Worm (Caenorhabditis elegans): ENCODE data around the gene dhs-25.
A peak's percentile ranks its signal among the peaks of the same experiment; 100 is the strongest.

Gene dhs-25

DNA sequence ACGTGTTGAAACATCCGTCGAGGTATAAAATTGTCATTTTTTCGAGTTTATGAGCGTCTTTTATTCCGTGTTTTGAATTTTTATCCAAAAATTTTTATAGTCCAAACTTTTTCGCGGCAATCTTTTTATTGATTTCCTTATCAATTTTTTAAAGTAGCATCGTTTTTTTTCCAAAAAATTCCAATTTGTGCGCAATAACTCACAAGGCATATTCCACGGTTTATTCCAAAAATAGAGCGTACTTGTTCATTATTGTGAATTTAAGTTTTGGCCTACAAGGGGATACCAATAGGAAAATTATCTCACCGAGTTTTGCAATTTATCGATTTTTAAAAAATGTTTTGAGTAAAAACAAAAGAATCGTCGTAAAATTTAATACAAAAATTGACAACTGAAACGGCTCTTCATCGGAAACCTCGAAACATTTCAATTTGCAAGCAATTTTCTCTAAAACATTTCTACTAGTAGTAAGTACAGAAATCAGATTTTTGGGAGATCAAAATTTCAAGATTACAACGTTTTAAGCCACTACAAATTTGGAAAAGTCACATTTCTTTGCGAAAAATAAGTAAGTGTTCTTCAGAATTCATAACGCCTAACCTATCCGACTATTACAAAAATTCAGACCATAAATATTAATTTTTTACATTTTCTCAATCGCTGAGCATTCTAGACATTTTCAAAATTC is 42.6 kb upstream of the dhs-25 start:
- TF ChIP-seq ces-1 (GFP tag; optimal IDR thresholded peaks at IDR 0.05), result peak; percentile 6
- TF ChIP-seq M03D4.4 (tag; optimal IDR thresholded peaks at IDR 0.05), result no peak

DNA sequence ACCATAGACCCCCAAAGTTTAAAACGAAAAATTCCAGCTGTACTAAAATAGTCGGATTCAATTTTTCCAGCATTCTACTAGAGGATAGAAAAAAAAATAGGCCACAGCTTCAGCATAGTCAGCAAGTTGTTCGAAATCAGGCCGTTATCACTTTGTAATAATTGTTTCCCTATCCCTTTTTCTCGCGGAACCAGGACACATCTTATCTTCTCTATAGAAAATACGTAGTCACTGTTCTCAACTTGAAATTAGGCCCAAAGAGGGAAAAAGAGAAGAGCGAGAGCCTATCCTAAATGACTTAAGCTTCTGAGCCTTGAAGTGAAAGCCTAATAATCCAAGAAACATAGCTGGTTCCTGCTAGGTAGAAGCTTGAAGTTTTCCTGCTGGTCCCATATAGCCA is 40.6 kb upstream of the dhs-25 start:
- TF ChIP-seq sptf-1 (tag; optimal IDR thresholded peaks at IDR 0.05), result peak; percentile 57
- TF ChIP-seq ceh-43 (GFP tag; optimal IDR thresholded peaks at IDR 0.05), result no peak

DNA sequence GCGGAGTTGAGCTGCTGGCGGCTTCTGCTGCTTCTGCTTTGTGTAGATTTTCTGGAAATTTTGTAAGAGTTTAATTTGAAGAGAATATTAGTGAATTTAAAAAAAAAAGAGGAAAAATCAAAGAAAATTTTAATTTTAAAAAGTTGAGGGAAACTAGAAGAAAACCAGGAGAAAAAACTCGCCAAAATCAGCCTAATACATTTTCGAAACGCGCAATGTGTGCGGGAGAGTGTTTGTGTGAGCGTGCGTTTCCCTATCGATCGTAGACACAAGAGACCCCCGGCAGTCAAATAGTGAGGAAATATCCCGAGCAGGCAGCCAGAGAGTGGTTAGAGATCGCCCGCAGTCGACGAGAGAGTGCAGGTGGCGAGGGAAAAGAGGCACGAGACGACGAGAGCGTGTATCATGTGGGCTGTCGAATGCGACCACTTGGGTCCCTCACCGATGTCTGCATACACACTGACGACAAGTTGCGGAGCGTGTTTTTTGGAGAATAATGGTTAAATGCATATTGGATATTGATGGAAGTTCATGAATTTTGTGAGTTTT is 39.7 kb upstream of the dhs-25 start, which contains the start of gene zfp-3:
Gene zfp-3, minus strand, starts transcription at position 51 of the 549 bp plus-strand sequence.
- peak; percentile 66 for TF ChIP-seq sptf-1 (tag; optimal IDR thresholded peaks at IDR 0.05)
- TF ChIP-seq mep-1 (tag; optimal IDR thresholded peaks at IDR 0.05), result peak; percentile 83
- peak; percentile 63 for TF ChIP-seq hlh-1 (tag; optimal IDR thresholded peaks at IDR 0.05)
- TF ChIP-seq ham-2 (GFP tag; optimal IDR thresholded peaks at IDR 0.05), result no peak
- TF ChIP-seq ceh-39 (tag; optimal IDR thresholded peaks at IDR 0.05), result peak; percentile 98
- TF ChIP-seq nhr-237 (tag; optimal IDR thresholded peaks at IDR 0.05), result peak; percentile 90
- no peak for TF ChIP-seq snpc-4 (tag; optimal IDR thresholded peaks at IDR 0.05)
- peak; percentile 72 for TF ChIP-seq unc-62 (GFP tag; optimal IDR thresholded peaks at IDR 0.05)
- TF ChIP-seq M03D4.4 (tag; optimal IDR thresholded peaks at IDR 0.05), result peak; percentile 37
- no peak for TF ChIP-seq elt-1 (tag; optimal IDR thresholded peaks at IDR 0.05; ENCODE audit: borderline replicate concordance, insufficient read depth)
- no peak for TF ChIP-seq blmp-1 (tag; optimal IDR thresholded peaks at IDR 0.05)
- TF ChIP-seq drap-1 (GFP tag; optimal IDR thresholded peaks at IDR 0.05), result peak; percentile 45
- TF ChIP-seq mls-2 (tag; optimal IDR thresholded peaks at IDR 0.05), result peak; percentile 69
- TF ChIP-seq lsy-2 (tag; optimal IDR thresholded peaks at IDR 0.05), result peak; percentile 44
- TF ChIP-seq ces-1 (GFP tag; optimal IDR thresholded peaks at IDR 0.05), result peak; percentile 83
- peak; percentile 93 for TF ChIP-seq pha-4 (tag; optimal IDR thresholded peaks at IDR 0.05)
- TF ChIP-seq sem-2 (GFP tag; optimal IDR thresholded peaks at IDR 0.05), result no peak
- TF ChIP-seq ztf-11 (tag; optimal IDR thresholded peaks at IDR 0.05), result peak; percentile 55
- peak; percentile 60 for TF ChIP-seq unc-120 (tag; optimal IDR thresholded peaks at IDR 0.05; ENCODE audit: poor library complexity, severe bottlenecking)
- TF ChIP-seq bed-3 (GFP tag; optimal IDR thresholded peaks at IDR 0.05), result no peak
- no peak for TF ChIP-seq cnd-1 (tag; optimal IDR thresholded peaks at IDR 0.05)
- peak; percentile 92 for TF ChIP-seq lin-13 (tag; optimal IDR thresholded peaks at IDR 0.05)

DNA sequence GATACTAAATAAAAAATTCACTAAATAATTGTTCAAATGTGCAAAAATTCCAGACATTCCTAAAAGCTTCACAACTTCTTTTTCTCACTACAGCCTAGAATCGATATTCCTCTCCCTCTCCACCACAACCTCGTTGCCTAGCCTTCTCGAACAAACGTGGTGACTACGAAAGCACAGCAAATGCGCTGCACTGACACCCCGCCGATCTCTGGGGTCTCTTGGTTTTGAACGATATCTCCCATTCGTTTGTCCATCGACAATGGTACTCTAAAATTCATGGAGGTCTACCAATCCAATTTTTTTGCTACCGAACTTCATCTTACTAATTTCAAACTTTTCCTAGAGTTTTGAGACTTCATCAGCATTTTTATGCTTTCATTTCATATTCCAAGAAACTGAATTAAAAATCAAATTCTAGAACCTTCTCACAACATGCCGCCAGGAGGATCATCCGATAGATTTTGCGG is 35.9 kb upstream of the dhs-25 start, which contains the start of gene W05H7.1:
Gene W05H7.1, plus strand, starts transcription at position 417 of the 467 bp plus-strand sequence.
- TF ChIP-seq hlh-1 (tag; optimal IDR thresholded peaks at IDR 0.05) (peak; percentile 38), ham-2 (GFP tag; optimal IDR thresholded peaks at IDR 0.05) (peak; percentile 48), nhr-28 (tag; optimal IDR thresholded peaks at IDR 0.05) (no peak), lin-32 (GFP tag; optimal IDR thresholded peaks at IDR 0.05) (no peak), ces-1 (GFP tag; optimal IDR thresholded peaks at IDR 0.05) (peak; percentile 21), sem-2 (GFP tag; optimal IDR thresholded peaks at IDR 0.05) (no peak), pha-4 (tag; optimal IDR thresholded peaks at IDR 0.05) (no peak), mep-1 (tag; optimal IDR thresholded peaks at IDR 0.05) (peak; percentile 59), flh-1 (GFP tag; optimal IDR thresholded peaks at IDR 0.05) (no peak), cnd-1 (tag; optimal IDR thresholded peaks at IDR 0.05) (no peak), M03D4.4 (tag; optimal IDR thresholded peaks at IDR 0.05) (no peak), unc-120 (tag; optimal IDR thresholded peaks at IDR 0.05; ENCODE audit: poor library complexity, severe bottlenecking) (no peak), sptf-1 (tag; optimal IDR thresholded peaks at IDR 0.05) (no peak), drap-1 (GFP tag; optimal IDR thresholded peaks at IDR 0.05) (no peak), mab-5 (tag; optimal IDR thresholded peaks at IDR 0.05) (no peak), ceh-43 (GFP tag; optimal IDR thresholded peaks at IDR 0.05) (no peak), bed-3 (GFP tag; optimal IDR thresholded peaks at IDR 0.05) (no peak), lsy-2 (tag; optimal IDR thresholded peaks at IDR 0.05) (peak; percentile 28), nhr-237 (tag; optimal IDR thresholded peaks at IDR 0.05) (peak; percentile 10), nhr-2 (tag; optimal IDR thresholded peaks at IDR 0.05) (no peak), nhr-12 (tag; optimal IDR thresholded peaks at IDR 0.05) (no peak), unc-39 (tag; optimal IDR thresholded peaks at IDR 0.05) (no peak), lin-13 (tag; optimal IDR thresholded peaks at IDR 0.05) (peak; percentile 32), tbx-8 (GFP tag; optimal IDR thresholded peaks at IDR 0.05) (no peak), nhr-76 (tag; optimal IDR thresholded peaks at IDR 0.05) (no peak), ceh-39 (tag; optimal IDR thresholded peaks at IDR 0.05) (peak; percentile 47), zip-8 (tag; optimal IDR thresholded peaks at IDR 0.05) (no peak), blmp-1 (tag; optimal IDR thresholded peaks at IDR 0.05) (no peak), ztf-11 (tag; optimal IDR thresholded peaks at IDR 0.05) (no peak), mls-2 (tag; optimal IDR thresholded peaks at IDR 0.05) (no peak), elt-3 (tag; optimal IDR thresholded peaks at IDR 0.05) (no peak), ceh-83 (GFP tag; optimal IDR thresholded peaks at IDR 0.05) (no peak), unc-62 (GFP tag; optimal IDR thresholded peaks at IDR 0.05) (no peak), elt-1 (tag; optimal IDR thresholded peaks at IDR 0.05; ENCODE audit: borderline replicate concordance, insufficient read depth) (no peak), snpc-4 (tag; optimal IDR thresholded peaks at IDR 0.05) (no peak)
